Fruit fly (Drosophila melanogaster) whole organism, adult: ENCODE data around the gene tai.

ENCODE experiments used
- CG11617 ChIP-seq: fragments of 200-800 bp; sonication (Bioruptor generic); optimal IDR thresholded peaks from 2 replicates; lab custom pipeline; 2017; ENCODE audit warnings: mild to moderate bottlenecking, missing biosample characterization, missing genetic modification reagents, missing genetic modification characterization
- CG12768 ChIP-seq: fragments of 200-800 bp; sonication (Bioruptor generic); optimal IDR thresholded peaks from 2 replicates; lab custom pipeline; 2017; ENCODE audit warnings: missing biosample characterization, missing genetic modification characterization, mild to moderate bottlenecking, moderate library complexity, missing genetic modification reagents
- CG14711 ChIP-seq: fragments of 200-800 bp; sonication (Bioruptor generic); optimal IDR thresholded peaks from 2 replicates; lab custom pipeline; 2018; ENCODE audit warnings: missing biosample characterization, mild to moderate bottlenecking, missing genetic modification characterization, moderate library complexity
- CG1620 ChIP-seq: fragments of 200-800 bp; sonication (Bioruptor generic); optimal IDR thresholded peaks from 2 replicates; lab custom pipeline; 2016; ENCODE audit warnings: missing biosample characterization, missing genetic modification characterization
- CG33017 ChIP-seq: fragments of 200-800 bp; sonication (Bioruptor generic); optimal IDR thresholded peaks from 2 replicates; lab custom pipeline; 2018; ENCODE audit warnings: missing biosample characterization, mild to moderate bottlenecking, missing genetic modification characterization, moderate library complexity
- CG5204 ChIP-seq: fragments of 200-800 bp; sonication (Bioruptor generic); optimal IDR thresholded peaks from 2 replicates; lab custom pipeline; 2016; ENCODE audit warnings: missing biosample characterization, missing genetic modification characterization
- CG7045 ChIP-seq: fragments of 200-800 bp; sonication (Bioruptor generic); optimal IDR thresholded peaks from 2 replicates; lab custom pipeline; 2017; ENCODE audit warnings: missing biosample characterization, mild to moderate bottlenecking, missing genetic modification characterization
- CG7101 ChIP-seq: fragments of 200-800 bp; sonication (Bioruptor generic); optimal IDR thresholded peaks from 2 replicates; lab custom pipeline; 2018; ENCODE audit warnings: missing biosample characterization, mild to moderate bottlenecking, missing genetic modification characterization, moderate library complexity
- Clk ChIP-seq: fragments of 200-800 bp; sonication (Bioruptor generic); optimal IDR thresholded peaks from 2 replicates; lab custom pipeline; 2017; ENCODE audit warnings: missing biosample characterization, missing genetic modification characterization
- Crg-1 ChIP-seq: fragments of 200-800 bp; sonication (Bioruptor generic); optimal IDR thresholded peaks from 2 replicates; lab custom pipeline; 2016; ENCODE audit warnings: missing biosample characterization, missing genetic modification characterization
- bab1 ChIP-seq: fragments of 200-800 bp; sonication (Bioruptor generic); optimal IDR thresholded peaks from 3 replicates; lab custom pipeline; 2019; ENCODE audit warnings: missing biosample characterization, mild to moderate bottlenecking, missing genetic modification characterization, moderate library complexity
- cnc ChIP-seq, 2 experiments: fragments of >200 bp; optimal IDR thresholded peaks; 2 replicates each; lab custom pipeline; 2017
- kay ChIP-seq: fragments of 200-800 bp; sonication (Bioruptor generic); peaks from one replicate; lab custom pipeline; 2016; ENCODE audit warnings: missing biosample characterization, missing genetic modification characterization, borderline replicate concordance
- ovo ChIP-seq: fragments of 200-800 bp; sonication (Bioruptor generic); optimal IDR thresholded peaks from 2 replicates; lab custom pipeline; 2016; ENCODE audit warnings: missing biosample characterization, missing genetic modification characterization
- pad ChIP-seq: fragments of 200-800 bp; sonication (Bioruptor generic); optimal IDR thresholded peaks from 3 replicates; lab custom pipeline; 2017; ENCODE audit warnings: missing biosample characterization, missing genetic modification characterization, mild to moderate bottlenecking, moderate library complexity, missing genetic modification reagents
- tj ChIP-seq: fragments of 200-800 bp; sonication (Bioruptor generic); optimal IDR thresholded peaks from 3 replicates; lab custom pipeline; 2017; ENCODE audit warnings: missing biosample characterization, mild to moderate bottlenecking, missing genetic modification characterization, moderate library complexity
- toe ChIP-seq: fragments of 200-800 bp; sonication (Bioruptor generic); optimal IDR thresholded peaks from 2 replicates; lab custom pipeline; 2016; ENCODE audit warnings: missing biosample characterization, missing genetic modification characterization

The tai gene

dm6 chr2L:9256316-9256715 is 89.7 kb downstream of the tai start, which contains the start of gene Ggamma30A:
TSS of gene Ggamma30A (plus strand) at chr2L:9256563.
- TF ChIP-seq pad, result no peak
- peak; percentile 15 for TF ChIP-seq CG12768
- TF ChIP-seq Crg-1, result no peak
- TF ChIP-seq Clk (GFP tag; lab: Kevin White, UChicago), result no peak
- no peak for TF ChIP-seq CG1620

- TF ChIP-seq Clk (GFP tag; lab: Kevin White, UChicago) (no peak), CG11617 (GFP tag; lab: Kevin White, UChicago) (no peak), ovo (GFP tag; lab: Kevin White, UChicago) (no peak), cnc (optimal IDR thresholded peaks at IDR 0.05; lab: Kevin White, UChicago) (no peak), CG5204 (GFP tag; lab: Kevin White, UChicago) (no peak), toe (GFP tag; lab: Kevin White, UChicago) (no peak), CG7101 (tag; lab: Kevin White, UChicago) (no peak), CG33017 (tag; lab: Kevin White, UChicago) (no peak)
Observed at dm6 chr2L:9266060-9266459, 99.5 kb downstream of the tai start.

dm6 chr2L:9272107-9272506 is 105.5 kb downstream of the tai start:
- TF ChIP-seq CG14711, result no peak
- TF ChIP-seq CG7101 (tag; lab: Kevin White, UChicago), result no peak
- TF ChIP-seq bab1 (GFP tag; lab: Kevin White, UChicago), result no peak
- no peak for TF ChIP-seq kay (GFP tag; lab: Kevin White, UChicago)
- TF ChIP-seq CG12768, result no peak
- no peak for TF ChIP-seq toe (GFP tag; lab: Kevin White, UChicago)
- TF ChIP-seq Crg-1, result no peak
- TF ChIP-seq CG7045, result no peak
- no peak for TF ChIP-seq CG1620
- no peak for TF ChIP-seq cnc (optimal IDR thresholded peaks at IDR 0.05; lab: Kevin White, UChicago)
- no peak for TF ChIP-seq tj
